Fruit fly (Drosophila melanogaster) Kc167 (cell line): ENCODE measurements around the gene CG43689.

Source experiments
- Myc ChIP-seq: fragments of >200 bp; optimal IDR thresholded peaks from 2 replicates; lab custom pipeline; 2017; ENCODE audit warnings: missing external identifiers
- Sin3A ChIP-seq: fragments of >200 bp; optimal IDR thresholded peaks from 2 replicates; lab custom pipeline; 2018; ENCODE audit warnings: missing external identifiers
- h ChIP-seq: fragments of >200 bp; optimal IDR thresholded peaks from 3 replicates; lab custom pipeline; 2018; ENCODE audit warnings: missing external identifiers
- insv ChIP-seq: fragments of >200 bp; optimal IDR thresholded peaks from 3 replicates; lab custom pipeline; 2018; ENCODE audit warnings: missing external identifiers
- psq ChIP-seq: fragments of >200 bp; optimal IDR thresholded peaks from 2 replicates; lab custom pipeline; 2017; ENCODE audit warnings: missing external identifiers
- ttk ChIP-seq: sonication (Bioruptor generic); optimal IDR thresholded peaks from 2 replicates; lab custom pipeline; 2017; ENCODE audit warnings: missing external identifiers

Gene CG43689

DNA sequence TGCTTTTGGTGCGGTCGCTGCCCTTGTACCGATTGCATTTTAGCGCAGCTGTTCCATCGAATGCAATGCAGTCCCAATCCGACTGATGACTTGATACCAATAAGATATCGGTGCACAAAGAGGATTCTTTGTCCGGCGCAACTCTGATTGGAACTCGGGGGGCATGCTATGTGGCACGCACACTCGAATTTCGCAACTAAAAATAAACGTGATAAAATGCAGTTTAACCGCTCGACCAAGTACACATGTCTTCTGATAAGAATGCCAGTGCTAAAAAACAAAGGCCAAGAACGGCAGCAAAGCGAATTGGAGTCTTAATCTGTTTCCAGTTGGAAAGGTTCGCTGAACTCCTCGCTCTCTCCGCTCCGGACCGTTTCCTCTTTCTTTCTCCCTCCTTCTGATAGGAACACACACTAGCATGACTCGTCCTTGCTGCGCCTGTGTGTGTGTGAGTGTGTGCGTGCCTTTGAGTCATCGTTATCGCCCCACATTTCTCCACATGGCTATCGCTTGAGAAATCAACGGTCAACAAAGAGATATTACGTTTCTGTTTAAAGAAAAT, 33.1 kb downstream of the CG43689 start:
- no peak for TF ChIP-seq psq

dm6 chrX:4113698-4114216, 38.2 kb downstream of the CG43689 start, which contains the start of the genes dgt4 and Nsun2:
dgt4 (plus strand) TSS chrX:4113701.
Nsun2 (minus strand) TSS chrX:4113734.
- TF ChIP-seq Sin3A (lab: Kevin White, UChicago) = no peak
- TF ChIP-seq psq = no peak
- no peak for TF ChIP-seq insv (lab: Kevin White, UChicago)

DNA sequence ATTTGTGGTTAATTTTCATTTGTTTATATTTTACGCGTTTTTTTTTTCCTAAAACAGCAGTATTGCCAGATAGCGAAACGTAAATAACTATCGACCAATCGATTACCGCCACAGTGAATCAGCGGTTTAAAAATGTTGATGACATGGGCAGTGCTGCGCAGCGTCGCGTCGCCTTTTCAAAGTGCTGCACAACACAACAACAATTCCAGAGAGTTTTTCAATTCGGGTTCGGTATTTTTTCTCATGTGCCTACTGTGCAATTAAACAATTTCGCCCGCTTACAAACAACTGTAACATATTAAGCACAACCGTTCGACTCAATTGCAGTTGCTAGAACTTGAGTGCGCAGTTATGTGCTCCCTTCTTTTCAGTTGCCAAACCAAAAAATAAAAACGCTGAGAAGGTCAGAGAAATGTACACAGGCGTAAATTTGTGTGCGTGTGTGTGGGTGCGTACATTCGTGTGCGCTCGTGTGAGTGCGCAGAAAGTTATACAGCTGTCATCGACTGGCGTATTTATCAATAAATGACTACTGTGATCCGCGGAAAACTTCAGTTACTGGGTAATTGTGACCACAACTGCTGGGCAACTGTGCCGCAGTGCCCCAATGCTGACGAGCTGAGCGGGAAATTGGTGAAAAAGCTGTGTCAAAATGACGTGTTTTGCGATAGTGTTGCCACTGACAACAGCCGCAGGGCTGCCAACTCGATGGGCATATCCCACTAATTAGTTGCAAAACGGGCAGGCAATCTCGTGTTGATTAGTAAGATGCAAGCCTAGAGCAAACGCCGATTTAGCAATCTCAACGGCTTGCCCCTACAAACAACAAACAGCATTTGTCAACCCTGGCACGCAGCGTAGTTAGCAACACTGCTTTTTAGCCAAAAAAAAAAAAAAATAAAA, 41.5 kb downstream of the CG43689 start, which contains the start of the genes tyf and Tip60:
Gene tyf (plus strand): TSS at position 187 of the 903 bp plus-strand sequence.
Gene Tip60 (minus strand): TSS at position 654 of the 903 bp plus-strand sequence.
- TF ChIP-seq ttk = no peak
- TF ChIP-seq psq = no peak
- TF ChIP-seq h (lab: Kevin White, UChicago) = no peak
- TF ChIP-seq Myc = no peak
- no peak for TF ChIP-seq insv (lab: Kevin White, UChicago)
- no peak for TF ChIP-seq Sin3A (lab: Kevin White, UChicago)

DNA sequence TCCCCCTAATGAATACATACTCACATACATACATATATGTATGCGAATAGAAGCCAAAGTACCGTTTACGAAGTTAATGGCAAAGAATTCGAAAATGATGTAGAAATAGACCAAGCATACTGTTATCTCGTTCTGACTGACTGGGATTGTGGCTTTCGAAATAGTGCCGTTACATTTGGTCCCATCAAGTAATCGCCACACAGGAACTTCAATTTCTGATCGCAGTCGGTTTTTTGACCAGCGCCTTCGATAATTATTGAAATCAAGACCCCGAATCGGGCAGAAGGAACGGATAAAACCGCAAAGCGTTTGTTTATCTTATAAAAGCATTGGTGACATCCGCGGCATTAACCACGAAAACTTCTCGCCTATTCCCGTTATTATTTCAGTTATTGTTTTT, 44.0 kb downstream of the CG43689 start:
- no peak for TF ChIP-seq ttk
- no peak for TF ChIP-seq Myc
- TF ChIP-seq insv (lab: Kevin White, UChicago) = no peak
- no peak for TF ChIP-seq psq
- TF ChIP-seq Sin3A (lab: Kevin White, UChicago) = no peak
- TF ChIP-seq h (lab: Kevin White, UChicago) = no peak

DNA sequence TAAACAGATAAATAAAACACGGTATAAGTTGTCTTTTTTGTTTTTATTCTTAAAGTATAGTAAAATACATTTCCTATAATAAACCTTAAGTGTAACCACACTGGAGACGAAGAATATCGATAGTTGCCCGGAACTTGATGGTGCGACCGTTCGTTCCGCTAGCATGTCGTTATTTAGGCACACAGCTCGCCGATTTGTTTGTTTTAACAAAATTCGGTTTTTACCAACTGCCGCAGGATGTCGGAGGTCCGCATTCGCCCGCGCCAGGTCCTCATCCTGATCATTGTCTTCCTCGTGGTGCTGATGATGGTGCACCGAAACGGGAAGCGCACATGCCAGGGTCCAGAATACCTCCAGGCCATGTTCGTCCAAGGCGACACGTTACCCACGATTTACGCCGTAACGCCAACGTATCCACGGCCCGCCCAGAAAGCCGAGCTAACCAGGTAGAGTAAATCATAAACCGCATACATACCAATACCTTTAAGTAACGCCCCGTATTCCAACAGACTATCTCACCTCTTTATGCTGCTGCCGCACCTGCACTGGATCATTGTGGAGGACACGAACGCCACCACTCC, 55.6 kb downstream of the CG43689 start, which contains the start of gene GlcAT-I:
Gene GlcAT-I (plus strand): TSS at position 163 of the 581 bp plus-strand sequence.
- no peak for TF ChIP-seq h (lab: Kevin White, UChicago)
- TF ChIP-seq Sin3A (lab: Kevin White, UChicago) = no peak
- TF ChIP-seq ttk = no peak
- no peak for TF ChIP-seq Myc
- no peak for TF ChIP-seq psq
- no peak for TF ChIP-seq insv (lab: Kevin White, UChicago)

dm6 chrX:4139043-4139442, 63.5 kb downstream of the CG43689 start:
- no peak for TF ChIP-seq Myc
- no peak for TF ChIP-seq psq
- no peak for TF ChIP-seq insv (lab: Kevin White, UChicago)
